Fruit fly (Drosophila melanogaster): ENCODE measurements around the gene Obp8a.
A peak's percentile ranks its signal among the peaks of the same experiment; 100 is the strongest.

Obp8a gene

DNA sequence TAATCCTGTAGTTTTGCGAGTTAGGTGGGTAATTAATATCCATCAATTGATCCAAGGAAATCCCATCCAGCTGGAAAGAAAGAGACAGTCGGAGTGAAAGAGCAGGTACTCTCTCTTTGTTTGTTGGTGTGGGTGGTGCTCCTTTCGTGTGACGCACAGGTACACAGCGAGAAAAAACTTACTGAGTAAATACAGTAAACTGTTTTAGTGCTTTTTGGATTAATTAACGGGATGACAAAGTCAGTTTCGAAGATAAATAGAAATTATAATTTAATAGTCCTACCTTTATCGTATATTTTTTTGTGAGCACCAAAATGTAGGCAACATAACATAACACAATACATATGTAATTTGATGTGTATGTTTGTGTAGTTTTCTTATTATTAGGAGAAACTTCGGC, 33.4 kb downstream of the Obp8a start (continued):
- TF ChIP-seq CG13775 (GFP tag; optimal IDR thresholded peaks at IDR 0.05) (peak; percentile 22), CG8281 (tag; optimal IDR thresholded peaks at IDR 0.05) (no peak), emc (GFP tag; optimal IDR thresholded peaks at IDR 0.05) (no peak), CG18599 (GFP tag; optimal IDR thresholded peaks at IDR 0.05) (no peak), cad (GFP tag; optimal IDR thresholded peaks at IDR 0.05) (no peak), CG6272 (GFP tag; IDR thresholded peaks at IDR 0.05) (no peak), lola (GFP tag; optimal IDR thresholded peaks at IDR 0.05) (peak in 1 of 3 experiments; percentile 39), CG10543 (GFP tag; optimal IDR thresholded peaks at IDR 0.05) (no peak), tio (GFP tag; optimal IDR thresholded peaks at IDR 0.05) (no peak), hbn (GFP tag; IDR thresholded peaks at IDR 0.05; ENCODE audit: partially characterized antibody) (no peak), CG4707 (GFP tag; optimal IDR thresholded peaks at IDR 0.05) (no peak), CG12659 (GFP tag; optimal IDR thresholded peaks at IDR 0.05) (no peak), Hmr (GFP tag; optimal IDR thresholded peaks at IDR 0.05) (no peak), kni (GFP tag; optimal IDR thresholded peaks at IDR 0.05) (no peak), CG7556 (GFP tag; optimal IDR thresholded peaks at IDR 0.05) (peak; percentile 3), ro (GFP tag; IDR thresholded peaks at IDR 0.05) (no peak), CG32532 (GFP tag; IDR thresholded peaks at IDR 0.05) (peak; percentile 39; the same call in 1 of the 2 replicates), ac (GFP tag; optimal IDR thresholded peaks at IDR 0.05) (no peak), Ada2b (GFP tag; IDR thresholded peaks at IDR 0.05) (0 out of 2 replicates have a peak, but pooled peaks have one; percentile 16), zfh2 (GFP tag; optimal IDR thresholded peaks at IDR 0.05) (no peak), CG1233 (GFP tag; optimal IDR thresholded peaks at IDR 0.05) (no peak), CG2129 (GFP tag; IDR thresholded peaks at IDR 0.05; ENCODE audit: partially characterized antibody) (no peak), nau (GFP tag; optimal IDR thresholded peaks at IDR 0.05) (no peak), CG10979 (tag; optimal IDR thresholded peaks at IDR 0.05) (peak; percentile 53), gfzf (GFP tag; optimal IDR thresholded peaks at IDR 0.05) (no peak), klu (GFP tag; IDR thresholded peaks at IDR 0.05) (no peak), Max (GFP tag; optimal IDR thresholded peaks at IDR 0.05) (no peak), crc (GFP tag; optimal IDR thresholded peaks at IDR 0.05) (no peak), Hr39 (optimal IDR thresholded peaks at IDR 0.05) (no peak)

- TF ChIP-seq CG4730 (GFP tag; IDR thresholded peaks at IDR 0.05), result no peak
- TF ChIP-seq CG5953 (GFP tag; IDR thresholded peaks at IDR 0.05), result no peak
- no peak for TF ChIP-seq slou (GFP tag; optimal IDR thresholded peaks at IDR 0.05)
- TF ChIP-seq CG3847 (GFP tag; IDR thresholded peaks at IDR 0.05), result peak; percentile 38
- no peak for TF ChIP-seq Rx (GFP tag; IDR thresholded peaks at IDR 0.05)
- TF ChIP-seq pho (GFP tag; optimal IDR thresholded peaks at IDR 0.05), result no peak
- TF ChIP-seq CG11504 (tag; optimal IDR thresholded peaks at IDR 0.05), result peak; percentile 40
- TF ChIP-seq grau (tag; optimal IDR thresholded peaks at IDR 0.05), result no peak
- peak; percentile 0 for TF ChIP-seq CG17829 (tag; optimal IDR thresholded peaks at IDR 0.05)
- no peak for TF ChIP-seq Ets65A (GFP tag)
- TF ChIP-seq ara (GFP tag; IDR thresholded peaks at IDR 0.05), result no peak
- peak; percentile 57 for TF ChIP-seq E2f2 (GFP tag; IDR thresholded peaks at IDR 0.05)
- TF ChIP-seq D (optimal IDR thresholded peaks at IDR 0.05), result no peak
- TF ChIP-seq D (GFP tag; optimal IDR thresholded peaks at IDR 0.05), result no peak
- peak; percentile 2 for TF ChIP-seq HmgZ (tag; optimal IDR thresholded peaks at IDR 0.05)
- no peak for TF ChIP-seq CG8359 (GFP tag; optimal IDR thresholded peaks at IDR 0.05; ENCODE audit: borderline replicate concordance)
- no peak for TF ChIP-seq CG16863 (GFP tag; optimal IDR thresholded peaks at IDR 0.05)
- TF ChIP-seq CG10267 (tag; optimal IDR thresholded peaks at IDR 0.05), result peak; percentile 14
- peak; percentile 48 for TF ChIP-seq nom (GFP tag; optimal IDR thresholded peaks at IDR 0.05)
- TF ChIP-seq YL-1 (GFP tag; optimal IDR thresholded peaks at IDR 0.05), result peak; percentile 32
- peak; percentile 9 for TF ChIP-seq CG8290 (GFP tag; optimal IDR thresholded peaks at IDR 0.05)
- TF ChIP-seq CG8290 (tag; optimal IDR thresholded peaks at IDR 0.05), result no peak
- no peak for TF ChIP-seq CG9817 (tag; optimal IDR thresholded peaks at IDR 0.05)
Measured at dm6 chrX:9250161-9250831, 35.6 kb downstream of the Obp8a start, which contains the start of gene CG17754. Gene CG17754, plus strand, starts transcription at chrX:9250420.

Data from whole organism, embryonic.